Fruit fly (Drosophila melanogaster): ENCODE data around the gene NimC3.

NimC3 gene

DNA sequence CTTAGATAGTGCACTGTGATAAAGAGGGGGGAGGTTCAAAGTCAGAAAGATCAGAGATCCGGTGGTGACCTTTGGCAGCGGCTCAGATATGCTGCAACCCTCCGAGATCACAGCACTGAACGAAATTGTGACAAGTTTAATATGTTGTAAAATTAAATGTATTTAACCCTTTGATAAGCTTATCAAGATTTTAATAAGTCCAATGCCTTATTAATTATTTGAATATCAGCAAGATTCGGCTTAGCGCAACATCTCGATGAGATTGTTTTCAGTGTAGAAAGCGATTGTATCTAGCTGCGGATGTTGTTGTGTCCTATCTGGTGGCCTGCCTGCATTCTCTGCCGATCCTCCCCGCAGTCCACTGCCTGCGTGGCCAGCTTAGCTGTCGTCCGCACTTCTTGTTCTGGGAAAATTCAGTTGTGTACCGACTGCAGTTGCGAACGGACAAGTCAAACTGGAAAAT is 27.2 kb upstream of the NimC3 start, which contains the start of gene NimC4 (continued):
- peak; percentile 82 for TF ChIP-seq Eip78C (GFP tag)
- TF ChIP-seq Met (GFP tag; optimal IDR thresholded peaks at IDR 0.05): no peak

DNA sequence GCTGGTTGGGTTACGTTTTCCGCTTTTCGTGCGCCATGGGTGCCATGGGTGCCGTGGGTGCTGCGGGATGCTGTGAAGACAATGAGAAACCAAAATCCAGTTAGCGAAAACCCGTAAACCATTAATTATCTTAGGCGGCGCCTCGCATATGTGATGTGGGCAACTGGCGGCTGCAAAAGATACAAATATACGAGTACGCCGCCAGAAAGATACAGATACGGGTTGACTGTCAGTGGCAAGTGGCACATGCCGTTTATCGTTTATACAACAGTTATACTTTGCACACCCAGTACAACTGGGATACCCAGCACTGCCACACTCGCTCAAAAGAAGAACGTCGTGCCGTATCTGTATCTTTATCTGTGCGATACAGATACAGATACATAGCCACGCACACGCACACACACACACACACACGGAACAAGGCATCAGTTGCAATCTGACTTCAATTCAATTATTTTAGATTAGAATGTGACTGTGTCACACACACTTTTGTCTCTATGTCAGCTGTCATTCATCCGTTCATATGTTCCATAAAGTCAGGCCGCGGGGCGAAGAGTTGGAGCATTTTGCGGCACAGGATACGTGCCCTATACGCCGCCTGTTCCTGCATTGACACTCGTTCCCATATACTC is 25.7 kb upstream of the NimC3 start:
- TF ChIP-seq CG3032 (tag; optimal IDR thresholded peaks at IDR 0.05) (no peak), CG11902 (GFP tag; optimal IDR thresholded peaks at IDR 0.05) (no peak), fkh (GFP tag; optimal IDR thresholded peaks at IDR 0.05) (no peak), eg (GFP tag; IDR thresholded peaks at IDR 0.05) (no peak), fd85E (GFP tag; optimal IDR thresholded peaks at IDR 0.05) (no peak), Sox14 (GFP tag; optimal IDR thresholded peaks at IDR 0.05) (no peak), Hr38 (GFP tag; optimal IDR thresholded peaks at IDR 0.05) (no peak), CG6792 (GFP tag; optimal IDR thresholded peaks at IDR 0.05) (no peak), dac (GFP tag; optimal IDR thresholded peaks at IDR 0.05) (no peak)

DNA sequence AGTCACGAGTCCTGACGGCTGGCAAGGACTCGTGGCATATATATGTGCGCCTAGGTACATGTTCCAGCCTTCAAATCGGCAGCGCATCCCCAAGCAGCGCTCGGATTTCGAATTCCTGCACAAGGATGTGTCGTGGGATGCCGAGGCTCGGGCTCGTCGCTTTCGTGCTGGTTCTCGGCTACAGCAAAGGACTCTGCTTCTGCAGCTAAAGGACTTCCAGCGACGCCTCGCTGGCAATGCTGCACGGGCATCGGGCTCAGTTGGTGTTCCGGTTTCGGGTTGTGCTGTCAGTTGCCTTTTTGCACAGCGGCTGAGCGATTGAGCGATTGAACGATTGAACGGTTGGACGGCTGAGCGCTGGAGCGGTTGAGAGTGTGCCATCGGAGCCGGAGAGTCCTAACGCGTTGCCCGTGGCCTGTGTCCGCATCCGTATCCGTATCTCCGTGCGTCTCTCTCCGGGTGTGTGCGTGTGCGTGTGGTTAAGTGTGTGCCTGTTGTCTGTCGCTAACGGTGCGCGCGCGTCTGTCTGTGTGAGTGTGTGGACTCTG is 20.0 kb upstream of the NimC3 start, which contains the start of gene nAChRalpha5:
nAChRalpha5 (plus strand) TSS at position 235 of the 548 bp plus-strand sequence.
- TF ChIP-seq CG15336 (GFP tag; IDR thresholded peaks at IDR 0.05) (no peak), Lpt (GFP tag; optimal IDR thresholded peaks at IDR 0.05) (no peak), net (GFP tag; optimal IDR thresholded peaks at IDR 0.05) (no peak), svp (GFP tag) (peak; percentile 17)

DNA sequence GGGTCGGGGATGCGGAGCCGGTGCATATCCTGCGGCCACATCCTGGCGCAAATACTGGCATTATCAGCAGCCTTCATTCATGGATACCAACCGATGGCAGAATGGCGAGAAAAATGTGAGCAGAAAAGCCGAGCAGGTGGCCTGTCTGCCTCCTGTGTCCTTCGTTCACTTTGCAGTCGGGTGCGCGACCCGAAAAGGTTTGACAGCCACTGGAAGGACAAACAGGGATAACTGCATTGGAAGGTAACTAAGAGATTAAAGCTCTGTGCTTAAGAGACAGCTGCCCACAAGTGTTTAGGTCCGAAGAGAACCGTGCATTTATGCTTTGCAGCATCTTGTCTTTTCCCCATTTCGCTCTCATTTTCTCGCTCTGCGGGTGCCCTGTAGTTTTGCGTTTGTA is 18.7 kb upstream of the NimC3 start:
- TF ChIP-seq Eip78C (GFP tag): peak; percentile 2
- no peak for TF ChIP-seq Sox14 (GFP tag; optimal IDR thresholded peaks at IDR 0.05)

DNA sequence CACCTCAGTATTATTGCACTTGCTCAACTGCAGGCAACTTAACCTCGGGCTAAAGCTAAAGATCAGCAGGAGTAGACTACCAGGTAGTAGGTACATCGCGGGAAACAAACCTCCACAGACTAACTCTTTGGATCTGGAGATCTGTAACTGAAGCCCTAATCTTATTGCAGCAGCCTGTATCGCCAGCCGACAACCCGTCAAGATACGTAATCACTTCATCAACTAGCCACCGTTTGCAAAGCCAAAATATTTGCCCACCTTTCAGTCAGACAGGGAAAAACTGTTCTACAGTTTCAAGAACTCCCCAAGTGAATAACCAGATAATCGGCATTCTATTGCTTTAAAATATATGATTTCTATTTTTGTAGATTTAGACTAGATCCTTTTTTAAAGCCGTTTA is 11.4 kb upstream of the NimC3 start, which contains the start of gene CG18095:
CG18095 (minus strand) TSS at position 101 of the 400 bp plus-strand sequence.
- TF ChIP-seq CG8319 (GFP tag; optimal IDR thresholded peaks at IDR 0.05) (no peak), OdsH (GFP tag; optimal IDR thresholded peaks at IDR 0.05) (no peak), CG1621 (tag; optimal IDR thresholded peaks at IDR 0.05) (no peak), vri (GFP tag; optimal IDR thresholded peaks at IDR 0.05) (no peak), fd59A (GFP tag; optimal IDR thresholded peaks at IDR 0.05) (no peak), Sox102F (GFP tag; optimal IDR thresholded peaks at IDR 0.05) (no peak), CG7368 (GFP tag; optimal IDR thresholded peaks at IDR 0.05) (no peak), eg (GFP tag; IDR thresholded peaks at IDR 0.05) (no peak), CG32006 (GFP tag; optimal IDR thresholded peaks at IDR 0.05) (no peak), Eip93F (GFP tag; optimal IDR thresholded peaks at IDR 0.05) (no peak)

DNA sequence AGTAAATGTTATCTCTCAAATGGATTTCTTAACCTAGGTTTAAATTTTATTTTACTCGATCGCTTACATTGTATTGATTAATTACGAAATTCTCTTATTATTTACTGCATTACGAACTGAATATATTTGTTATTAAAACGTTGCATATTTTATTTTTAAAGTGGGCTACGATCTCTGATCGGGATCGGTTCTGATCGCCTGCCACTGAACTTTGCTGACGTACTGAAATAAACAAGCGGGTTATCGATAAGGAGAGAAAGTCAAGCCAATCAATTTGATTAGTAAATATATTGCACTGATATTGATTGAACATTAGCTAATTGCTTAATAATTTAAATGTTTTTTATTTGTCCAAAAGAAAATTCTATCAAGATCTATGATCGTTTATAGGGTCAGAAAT is 9.2 kb upstream of the NimC3 start:
- TF ChIP-seq Smox (GFP tag; optimal IDR thresholded peaks at IDR 0.05): no peak
- no peak for TF ChIP-seq Ets96B (tag; optimal IDR thresholded peaks at IDR 0.05)
- TF ChIP-seq spab (GFP tag; optimal IDR thresholded peaks at IDR 0.05): no peak
- TF ChIP-seq svp (GFP tag): peak; percentile 95
- no peak for TF ChIP-seq Blimp-1 (GFP tag; optimal IDR thresholded peaks at IDR 0.05)
- no peak for TF ChIP-seq Hr39 (GFP tag; optimal IDR thresholded peaks at IDR 0.05)
- no peak for TF ChIP-seq CG10669 (GFP tag; optimal IDR thresholded peaks at IDR 0.05)
- TF ChIP-seq dsx (GFP tag; optimal IDR thresholded peaks at IDR 0.05; ENCODE audit: poor library complexity, severe bottlenecking): peak; percentile 67
- TF ChIP-seq Lpt (GFP tag; optimal IDR thresholded peaks at IDR 0.05): no peak
- TF ChIP-seq CG4318 (GFP tag; optimal IDR thresholded peaks at IDR 0.05): no peak
- no peak for TF ChIP-seq Eip75B (GFP tag; optimal IDR thresholded peaks at IDR 0.05)
- TF ChIP-seq CG9139 (GFP tag; optimal IDR thresholded peaks at IDR 0.05): no peak

Measured in whole organism, prepupa.